Fruit fly (Drosophila melanogaster) whole organism, embryonic: ENCODE measurements around the gene Pex3.
A peak's percentile ranks its signal among the peaks of the same experiment; 100 is the strongest.

ENCODE experiments used
- CG10267 ChIP-seq: fragments of 200-800 bp; sonication (Bioruptor generic); optimal IDR thresholded peaks from 2 replicates; lab custom pipeline; 2018; ENCODE audit warnings: missing biosample characterization, mild to moderate bottlenecking, missing genetic modification characterization, moderate library complexity
- CG10543 ChIP-seq: fragments of 200-800 bp; sonication (Bioruptor generic); optimal IDR thresholded peaks from 3 replicates; lab custom pipeline; 2017; ENCODE audit warnings: missing biosample characterization, mild to moderate bottlenecking, missing genetic modification characterization, moderate library complexity
- CG10979 ChIP-seq: fragments of 200-800 bp; sonication (Bioruptor generic); optimal IDR thresholded peaks from 2 replicates; lab custom pipeline; 2018; ENCODE audit warnings: missing biosample characterization, mild to moderate bottlenecking, missing genetic modification characterization, moderate library complexity
- CG11398 ChIP-seq: fragments of 200-800 bp; sonication (Bioruptor generic); optimal IDR thresholded peaks from 2 replicates; lab custom pipeline; 2016; ENCODE audit warnings: missing biosample characterization, missing genetic modification characterization
- CG12155 ChIP-seq: fragments of 200-800 bp; sonication (Bioruptor generic); optimal IDR thresholded peaks from 3 replicates; lab custom pipeline; 2016; ENCODE audit warnings: missing biosample characterization, missing genetic modification characterization
- CG12299 ChIP-seq: fragments of 200-800 bp; sonication (Bioruptor generic); optimal IDR thresholded peaks from 2 replicates; lab custom pipeline; 2018; ENCODE audit warnings: missing biosample characterization, mild to moderate bottlenecking, missing genetic modification characterization
- CG12659 ChIP-seq: fragments of 200-800 bp; sonication (Bioruptor generic); optimal IDR thresholded peaks from 3 replicates; lab custom pipeline; 2017; ENCODE audit warnings: mild to moderate bottlenecking, missing biosample characterization, missing genetic modification reagents, missing genetic modification characterization
- CG17612 ChIP-seq: fragments of 200-800 bp; sonication (Bioruptor generic); IDR thresholded peaks from 2 replicates; pipeline ENCODE4 v1.3.6; 2022; ENCODE audit warnings: missing biosample characterization, missing genetic modification characterization
- CG18619 ChIP-seq: fragments of 200-800 bp; sonication (Bioruptor generic); optimal IDR thresholded peaks from 3 replicates; lab custom pipeline; 2017; ENCODE audit warnings: missing biosample characterization, mild to moderate bottlenecking, missing genetic modification characterization
- CG18764 ChIP-seq: fragments of 200-800 bp; sonication (Bioruptor generic); optimal IDR thresholded peaks from 3 replicates; lab custom pipeline; 2016; ENCODE audit warnings: missing biosample characterization, missing genetic modification characterization
- CG2129 ChIP-seq: fragments of 200-800 bp; sonication (Bioruptor generic); IDR thresholded peaks from 2 replicates; pipeline ENCODE4 v1.3.6; 2022; ENCODE audit warnings: missing biosample characterization, missing genetic modification characterization; ENCODE audit not compliant: partially characterized antibody
- CG3163 ChIP-seq: fragments of 200-800 bp; sonication (Bioruptor generic); optimal IDR thresholded peaks from 3 replicates; lab custom pipeline; 2016; ENCODE audit warnings: missing biosample characterization, missing genetic modification characterization
- CG32767 ChIP-seq: fragments of 200-800 bp; sonication (Bioruptor generic); IDR thresholded peaks from 2 replicates; pipeline ENCODE4 v1.3.6; 2022; ENCODE audit warnings: missing biosample characterization, missing genetic modification characterization
- CG3838 ChIP-seq: fragments of 200-800 bp; sonication (Bioruptor generic); optimal IDR thresholded peaks from 3 replicates; lab custom pipeline; 2016; ENCODE audit warnings: missing biosample characterization, missing genetic modification characterization
- CG4328 ChIP-seq: fragments of 200-800 bp; sonication (Bioruptor generic); optimal IDR thresholded peaks from 3 replicates; lab custom pipeline; 2017; ENCODE audit warnings: missing biosample characterization, missing genetic modification reagents, missing genetic modification characterization
- CG6654 ChIP-seq: fragments of 200-800 bp; sonication (Bioruptor generic); optimal IDR thresholded peaks from 2 replicates; lab custom pipeline; 2017; ENCODE audit warnings: missing biosample characterization, mild to moderate bottlenecking, missing genetic modification characterization
- CG6813 ChIP-seq: fragments of 200-800 bp; sonication (Bioruptor generic); optimal IDR thresholded peaks from 2 replicates; lab custom pipeline; 2017; ENCODE audit warnings: missing biosample characterization, missing genetic modification characterization, mild to moderate bottlenecking, moderate library complexity, missing genetic modification reagents
- CG7839 ChIP-seq: fragments of 200-800 bp; sonication (Bioruptor generic); optimal IDR thresholded peaks from 3 replicates; lab custom pipeline; 2018; ENCODE audit warnings: missing biosample characterization, mild to moderate bottlenecking, missing genetic modification characterization, moderate library complexity
- CG8388 ChIP-seq: fragments of 200-800 bp; sonication (Bioruptor generic); optimal IDR thresholded peaks from 2 replicates; lab custom pipeline; 2019; ENCODE audit warnings: missing biosample characterization, mild to moderate bottlenecking, missing genetic modification characterization, moderate library complexity
- CG9215 ChIP-seq: fragments of 200-800 bp; sonication (Bioruptor generic); IDR thresholded peaks from 2 replicates; pipeline ENCODE4 v1.3.6; 2022; ENCODE audit warnings: missing biosample characterization, missing genetic modification characterization
- CG9932 ChIP-seq: fragments of 200-800 bp; sonication (Bioruptor generic); IDR thresholded peaks from 2 replicates; pipeline ENCODE4 v1.3.6; 2022; ENCODE audit warnings: missing biosample characterization, missing genetic modification characterization
- Chrac-16 ChIP-seq: fragments of 200-800 bp; sonication (Bioruptor generic); optimal IDR thresholded peaks from 3 replicates; lab custom pipeline; 2016; ENCODE audit warnings: missing biosample characterization, missing genetic modification characterization
- Dbx ChIP-seq: fragments of 200-800 bp; sonication (Bioruptor generic); IDR thresholded peaks from 3 replicates; pipeline ENCODE4 v1.3.6; 2022; ENCODE audit warnings: missing biosample characterization, missing genetic modification characterization
- Dp ChIP-seq: fragments of 200-800 bp; sonication (Bioruptor generic); optimal IDR thresholded peaks from 2 replicates; lab custom pipeline; 2018; ENCODE audit warnings: missing biosample characterization, mild to moderate bottlenecking, missing genetic modification characterization, moderate library complexity
- Hr78 ChIP-seq, 2 experiments: fragments of 200-800 bp in 1 of 2; fragments of >200 bp in 1 of 2; sonication (Bioruptor generic) in 1 of 2; optimal IDR thresholded peaks; 2 replicates each; lab custom pipeline; 2017 to 2019; ENCODE audit warnings: missing biosample characterization in 2 of 2, missing genetic modification characterization in 2 of 2, mild to moderate bottlenecking in 1 of 2, moderate library complexity in 1 of 2
- Nf-YA ChIP-seq: fragments of 200-800 bp; sonication (Bioruptor generic); IDR thresholded peaks from 2 replicates; pipeline ENCODE4 v1.3.6; 2022; ENCODE audit warnings: missing biosample characterization, missing genetic modification characterization
- Sox100B ChIP-seq: fragments of 200-800 bp; sonication (Bioruptor generic); optimal IDR thresholded peaks from 3 replicates; lab custom pipeline; 2018; ENCODE audit warnings: missing biosample characterization, mild to moderate bottlenecking, missing genetic modification characterization
- Spps ChIP-seq: fragments of 200-800 bp; sonication (Bioruptor generic); optimal IDR thresholded peaks from 2 replicates; lab custom pipeline; 2018; ENCODE audit warnings: missing biosample characterization, mild to moderate bottlenecking, missing genetic modification characterization
- Tbp ChIP-seq: fragments of >200 bp; optimal IDR thresholded peaks from 2 replicates; lab custom pipeline; 2018; ENCODE audit warnings: missing biosample characterization, missing genetic modification characterization
- aop ChIP-seq: fragments of 200-800 bp; sonication (Bioruptor generic); IDR thresholded peaks from 2 replicates; pipeline ENCODE4 v1.3.6; 2022; ENCODE audit warnings: missing biosample characterization, missing genetic modification characterization
- bigmax ChIP-seq: fragments of 200-800 bp; sonication (Bioruptor generic); optimal IDR thresholded peaks from 2 replicates; lab custom pipeline; 2018; ENCODE audit warnings: missing biosample characterization, mild to moderate bottlenecking, missing genetic modification characterization
- chm ChIP-seq: fragments of 200-800 bp; sonication (Bioruptor generic); IDR thresholded peaks from 2 replicates; pipeline ENCODE4 v1.3.6; 2022; ENCODE audit warnings: missing biosample characterization, missing genetic modification characterization
- corto ChIP-seq: fragments of 200-800 bp; sonication (Bioruptor generic); optimal IDR thresholded peaks from 2 replicates; lab custom pipeline; 2016; ENCODE audit warnings: missing biosample characterization, mild to moderate bottlenecking, missing genetic modification characterization, moderate library complexity
- dati ChIP-seq: fragments of 200-800 bp; sonication (Bioruptor generic); IDR thresholded peaks from 2 replicates; pipeline ENCODE4 v1.3.6; 2022; ENCODE audit warnings: missing biosample characterization, missing genetic modification characterization
- dm ChIP-seq: fragments of 200-800 bp; sonication (Bioruptor generic); optimal IDR thresholded peaks from 3 replicates; lab custom pipeline; 2016; ENCODE audit warnings: missing biosample characterization, missing genetic modification characterization
- ems ChIP-seq: fragments of 200-800 bp; sonication (Bioruptor generic); optimal IDR thresholded peaks from 3 replicates; lab custom pipeline; 2016; ENCODE audit warnings: missing biosample characterization, missing genetic modification characterization
- knrl ChIP-seq: fragments of 200-800 bp; sonication (Bioruptor generic); IDR thresholded peaks from 3 replicates; pipeline ENCODE4 v1.3.6; 2022; ENCODE audit warnings: missing biosample characterization, missing genetic modification characterization; ENCODE audit not compliant: partially characterized antibody
- lilli ChIP-seq: fragments of 200-800 bp; sonication (Bioruptor generic); optimal IDR thresholded peaks from 3 replicates; lab custom pipeline; 2016; ENCODE audit warnings: missing biosample characterization, missing genetic modification characterization
- nmo ChIP-seq: fragments of 200-800 bp; sonication (Bioruptor generic); optimal IDR thresholded peaks from 2 replicates; lab custom pipeline; 2018; ENCODE audit warnings: missing biosample characterization, mild to moderate bottlenecking, missing genetic modification characterization, moderate library complexity
- odd ChIP-seq: fragments of 200-800 bp; sonication (Bioruptor generic); optimal IDR thresholded peaks from 2 replicates; lab custom pipeline; 2017; ENCODE audit warnings: missing biosample characterization, mild to moderate bottlenecking, missing genetic modification characterization
- pfk ChIP-seq: fragments of 200-800 bp; sonication (Bioruptor generic); optimal IDR thresholded peaks from 2 replicates; lab custom pipeline; 2018; ENCODE audit warnings: missing biosample characterization, mild to moderate bottlenecking, missing genetic modification characterization, moderate library complexity
- pros ChIP-seq: fragments of 200-800 bp; sonication (Bioruptor generic); optimal IDR thresholded peaks from 3 replicates; lab custom pipeline; 2019; ENCODE audit warnings: missing biosample characterization, mild to moderate bottlenecking, missing genetic modification characterization, moderate library complexity
- pum ChIP-seq: fragments of 200-800 bp; sonication (Bioruptor generic); optimal IDR thresholded peaks from 2 replicates; lab custom pipeline; 2016; ENCODE audit warnings: missing biosample characterization, missing genetic modification characterization
- row ChIP-seq: fragments of 200-800 bp; sonication (Bioruptor generic); IDR thresholded peaks from 3 replicates; pipeline ENCODE4 v1.3.6; 2022; ENCODE audit warnings: missing biosample characterization, missing genetic modification characterization
- sna ChIP-seq: fragments of 200-800 bp; sonication (Bioruptor generic); IDR thresholded peaks from 2 replicates; pipeline ENCODE4 v1.3.6; 2022; ENCODE audit warnings: missing biosample characterization, missing genetic modification characterization; ENCODE audit not compliant: partially characterized antibody
- stc ChIP-seq: fragments of 200-800 bp; sonication (Bioruptor generic); IDR thresholded peaks from 2 replicates; pipeline ENCODE4 v1.3.6; 2022; ENCODE audit warnings: missing biosample characterization, missing genetic modification characterization
- toy ChIP-seq: fragments of 200-800 bp; sonication (Bioruptor generic); IDR thresholded peaks from 2 replicates; pipeline ENCODE4 v1.3.6; 2022; ENCODE audit warnings: missing biosample characterization, missing genetic modification characterization
- vvl ChIP-seq: fragments of 200-800 bp; sonication (Bioruptor generic); IDR thresholded peaks from 2 replicates; pipeline ENCODE4 v1.3.6; 2022; ENCODE audit warnings: missing biosample characterization, missing genetic modification characterization
- wek ChIP-seq: fragments of 200-800 bp; sonication (Bioruptor generic); optimal IDR thresholded peaks from 3 replicates; lab custom pipeline; 2018; ENCODE audit warnings: missing biosample characterization, mild to moderate bottlenecking, missing genetic modification characterization, moderate library complexity
- zfh2 ChIP-seq: fragments of 200-800 bp; sonication (Bioruptor generic); optimal IDR thresholded peaks from 2 replicates; lab custom pipeline; 2016; ENCODE audit warnings: missing biosample characterization, missing genetic modification characterization

Pex3 gene

DNA sequence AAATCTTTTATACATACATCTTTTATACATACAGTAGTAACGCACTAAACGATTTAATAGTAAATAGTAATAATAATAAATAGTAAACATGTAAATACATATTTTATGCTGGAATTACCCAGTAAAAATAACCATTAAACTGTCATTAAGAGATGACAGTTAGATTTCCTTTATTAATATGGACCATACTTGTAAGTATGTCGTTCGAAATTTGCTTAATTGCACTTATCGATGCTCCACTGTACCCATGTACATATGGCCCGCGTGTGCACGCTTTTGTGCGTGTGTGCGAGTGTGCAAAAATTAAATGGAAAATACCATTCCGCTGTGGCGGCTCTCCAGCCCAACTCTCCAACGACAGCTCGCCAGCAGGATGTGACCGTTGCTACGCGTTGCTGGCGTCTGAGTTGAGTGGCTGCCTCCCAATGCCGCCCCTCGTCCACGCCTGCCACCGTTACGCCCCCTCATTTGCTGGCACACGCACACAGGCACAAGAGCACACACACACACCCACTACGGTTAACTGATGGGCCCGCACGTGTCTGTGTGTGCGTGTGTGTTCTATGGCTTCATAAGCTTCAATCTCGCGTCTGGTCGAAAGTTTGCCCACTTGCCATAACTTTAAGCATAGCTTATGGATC, 41.4 kb upstream of the Pex3 start (continued):
- TF ChIP-seq Spps (tag; lab: Kevin White, UChicago) (no peak), pfk (GFP tag; lab: Kevin White, UChicago) (no peak), CG10543 (GFP tag; lab: Kevin White, UChicago) (no peak), CG8388 (no peak), CG12299 (tag; lab: Kevin White, UChicago) (no peak), CG6813 (no peak), nmo (GFP tag; lab: Kevin White, UChicago) (no peak), CG9215 (no peak), CG2129 (GFP tag; lab: Robert Waterston, UW) (no peak), CG12659 (GFP tag; lab: Kevin White, UChicago) (no peak), Dbx (GFP tag; lab: Robert Waterston, UW) (no peak), CG6654 (GFP tag; lab: Kevin White, UChicago) (no peak), CG3838 (GFP tag; lab: Kevin White, UChicago) (no peak), dm (GFP tag; lab: Kevin White, UChicago) (no peak), stc (GFP tag; lab: Robert Waterston, UW) (no peak), ems (GFP tag; lab: Kevin White, UChicago) (no peak), vvl (GFP tag; lab: Robert Waterston, UW) (0 out of 2 replicates have a peak, but pooled peaks have one; percentile 15), dati (GFP tag; lab: Robert Waterston, UW) (no peak), CG32767 (GFP tag; lab: Robert Waterston, UW) (no peak), CG11398 (GFP tag; lab: Kevin White, UChicago) (no peak), row (GFP tag; lab: Robert Waterston, UW) (peak; percentile 61), Hr78 (GFP tag; optimal IDR thresholded peaks at IDR 0.05; lab: Kevin White, UChicago) (no peak), zfh2 (no peak), chm (GFP tag; lab: Robert Waterston, UW) (no peak), pum (no peak), CG12155 (GFP tag; lab: Kevin White, UChicago) (no peak), pros (GFP tag; lab: Kevin White, UChicago) (no peak), CG10979 (tag; lab: Kevin White, UChicago) (no peak), Chrac-16 (GFP tag; lab: Kevin White, UChicago) (no peak), CG7839 (tag; lab: Kevin White, UChicago) (peak; percentile 12), wek (GFP tag; lab: Kevin White, UChicago) (no peak), CG18764 (GFP tag; lab: Kevin White, UChicago) (no peak), Sox100B (GFP tag; lab: Kevin White, UChicago) (no peak), lilli (no peak), CG3163 (GFP tag; lab: Kevin White, UChicago) (no peak), bigmax (no peak), CG10267 (tag; lab: Kevin White, UChicago) (no peak), sna (GFP tag; lab: Robert Waterston, UW) (no peak), corto (GFP tag; lab: Kevin White, UChicago) (no peak), knrl (GFP tag; lab: Robert Waterston, UW) (no peak), toy (GFP tag; lab: Robert Waterston, UW) (no peak), CG18619 (GFP tag; lab: Kevin White, UChicago) (no peak), CG4328 (no peak), CG17612 (no peak), aop (GFP tag; lab: Robert Waterston, UW) (no peak), CG9932 (peak; percentile 23; the same call in 1 of the 2 replicates), Tbp (no peak), Dp (no peak), odd (GFP tag; lab: Kevin White, UChicago) (no peak), Nf-YA (no peak)
